Worm (Caenorhabditis elegans): Measurements from ENCODE around the gene R10H10.4.

R10H10.4 gene

DNA sequence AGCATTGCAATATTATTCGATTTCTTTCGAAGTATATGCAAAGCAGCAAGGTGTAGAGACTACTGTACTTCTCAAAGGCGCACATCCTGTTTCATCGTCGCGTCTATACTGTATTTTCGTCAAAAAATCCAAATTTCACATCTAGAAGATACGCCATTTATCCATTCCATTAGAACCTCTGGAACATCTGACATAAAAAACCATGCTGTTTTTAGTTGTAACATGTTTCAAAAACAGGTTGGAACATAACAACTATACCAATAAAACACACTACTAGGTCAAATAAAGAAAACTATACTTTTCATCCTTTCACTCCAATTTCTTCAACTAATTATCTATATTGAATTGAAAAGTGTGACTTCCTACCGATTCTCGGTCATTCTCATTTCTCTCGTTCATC lies 34.4 kb downstream of the R10H10.4 start, which contains the start of gene ugt-59:
TSS of gene ugt-59 (plus strand) at position 301 of the 400 bp plus-strand sequence.
- TF ChIP-seq snpc-4 (tag; optimal IDR thresholded peaks at IDR 0.05): no peak
- no peak for TF ChIP-seq alr-1 (tag; optimal IDR thresholded peaks at IDR 0.05)
- no peak for TF ChIP-seq nhr-237 (tag; optimal IDR thresholded peaks at IDR 0.05)
- no peak for TF ChIP-seq mdl-1 (tag; optimal IDR thresholded peaks at IDR 0.05)
- TF ChIP-seq unc-62 (GFP tag; optimal IDR thresholded peaks at IDR 0.05): no peak
- TF ChIP-seq nhr-11 (tag; optimal IDR thresholded peaks at IDR 0.05): no peak
- no peak for TF ChIP-seq nhr-21 (tag; optimal IDR thresholded peaks at IDR 0.05)
- no peak for TF ChIP-seq elt-3 (tag; optimal IDR thresholded peaks at IDR 0.05)
- TF ChIP-seq nhr-129 (tag; optimal IDR thresholded peaks at IDR 0.05): no peak
- no peak for TF ChIP-seq sma-3 (GFP tag; optimal IDR thresholded peaks at IDR 0.05)
- TF ChIP-seq nhr-6 (tag; optimal IDR thresholded peaks at IDR 0.05): no peak
- no peak for TF ChIP-seq sma-9 (GFP tag; optimal IDR thresholded peaks at IDR 0.05)
- TF ChIP-seq sma-9 (tag; optimal IDR thresholded peaks at IDR 0.05): no peak
- TF ChIP-seq nhr-10 (tag; optimal IDR thresholded peaks at IDR 0.05): no peak
- no peak for TF ChIP-seq ztf-11 (tag; optimal IDR thresholded peaks at IDR 0.05)

DNA sequence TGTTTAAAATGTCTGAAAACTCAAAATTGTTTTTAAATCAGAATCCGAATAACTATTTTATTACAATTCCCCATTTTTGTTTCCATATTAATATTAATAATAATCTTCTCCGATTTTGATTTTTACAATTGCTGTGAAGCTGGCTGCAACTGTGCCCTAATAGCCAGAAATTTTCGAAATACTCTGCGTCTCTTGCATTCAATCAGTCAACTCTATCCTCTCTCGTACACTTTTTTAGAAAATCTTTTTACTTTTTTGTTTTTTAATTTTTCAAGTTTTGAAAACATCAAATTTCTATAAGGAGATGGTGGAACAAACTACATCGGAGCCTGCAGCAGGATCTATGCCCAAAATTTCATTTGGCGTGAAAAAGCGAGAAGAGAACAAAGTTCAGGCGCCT lies 36.9 kb downstream of the R10H10.4 start, which contains the start of gene gkow-1:
TSS of gene gkow-1 (plus strand) at position 301 of the 400 bp plus-strand sequence.
- TF ChIP-seq unc-55 (GFP tag; optimal IDR thresholded peaks at IDR 0.05): peak; percentile 39
- peak; percentile 7 for TF ChIP-seq crh-2 (tag; optimal IDR thresholded peaks at IDR 0.05)
- TF ChIP-seq mdl-1 (tag; optimal IDR thresholded peaks at IDR 0.05): no peak
- peak; percentile 33 for TF ChIP-seq C34F6.9 (tag; optimal IDR thresholded peaks at IDR 0.05)

ce11 chrIV:10357072-10357471 lies 37.7 kb downstream of the R10H10.4 start, which contains the start of gene R11A8.1:
Gene R11A8.1, minus strand, starts transcription at chrIV:10357172.
- no peak for TF ChIP-seq gmeb-1 (tag; optimal IDR thresholded peaks at IDR 0.05)

ce11 chrIV:10352243-10352642 lies 42.5 kb downstream of the R10H10.4 start, which contains the start of gene Y43C5B.2:
Gene Y43C5B.2, minus strand, starts transcription at chrIV:10352343.
- TF ChIP-seq nhr-10 (tag; optimal IDR thresholded peaks at IDR 0.05) (no peak), aly-2 (tag; optimal IDR thresholded peaks at IDR 0.05) (no peak), fos-1 (tag; optimal IDR thresholded peaks at IDR 0.05) (no peak)

DNA sequence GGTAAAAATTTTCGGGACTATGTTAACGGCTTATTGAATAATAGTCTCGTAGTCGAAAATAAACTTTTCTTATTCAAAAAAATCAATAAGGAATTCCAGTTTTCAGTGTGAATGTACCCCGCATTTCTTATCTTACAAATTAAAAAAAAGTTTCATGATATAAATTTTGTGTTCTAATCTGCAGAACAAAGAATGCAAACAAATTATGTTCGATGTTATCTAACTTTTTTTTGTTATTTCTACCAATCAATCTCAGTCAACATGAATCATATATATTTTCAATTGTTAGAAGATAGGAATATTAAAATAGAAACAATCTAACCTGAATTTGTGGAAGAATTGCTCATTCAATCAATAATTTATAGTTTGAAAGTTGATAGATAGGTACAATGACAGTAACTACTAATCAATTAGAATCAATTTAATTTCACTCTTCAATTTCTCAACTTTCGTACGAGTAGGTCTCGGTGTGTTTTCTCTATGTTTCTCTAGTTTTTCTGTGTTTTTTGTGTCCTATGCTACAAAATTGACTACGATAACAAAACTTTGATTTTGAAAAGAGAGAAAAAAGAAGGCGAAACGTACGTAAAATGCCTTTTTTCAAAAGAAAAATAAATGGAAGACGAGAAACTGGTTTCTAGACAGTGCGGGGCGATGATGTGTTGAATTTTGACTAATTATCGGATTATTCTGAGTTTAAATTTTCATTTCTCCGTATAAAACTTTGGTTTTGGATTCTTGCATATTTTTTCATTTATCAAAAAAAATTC lies 44.7 kb downstream of the R10H10.4 start, which contains the start of the genes unc-43 and Y43C5B.3:
TSS of gene unc-43 (minus strand) at position 347 of the 770 bp plus-strand sequence.
TSS of gene Y43C5B.3 (plus strand) at position 720 of the 770 bp plus-strand sequence.
- TF ChIP-seq ceh-16 (tag; optimal IDR thresholded peaks at IDR 0.05): no peak
- peak; percentile 62 for TF ChIP-seq fos-1 (tag; optimal IDR thresholded peaks at IDR 0.05)
- no peak for TF ChIP-seq ZK546.5 (tag; optimal IDR thresholded peaks at IDR 0.05)
- no peak for TF ChIP-seq nhr-77 (tag; optimal IDR thresholded peaks at IDR 0.05)
- TF ChIP-seq nhr-21 (tag; optimal IDR thresholded peaks at IDR 0.05): no peak
- TF ChIP-seq sem-4 (tag; optimal IDR thresholded peaks at IDR 0.05): no peak
- peak; percentile 5 for TF ChIP-seq crh-2 (tag; optimal IDR thresholded peaks at IDR 0.05)
- no peak for TF ChIP-seq lsy-2 (tag; optimal IDR thresholded peaks at IDR 0.05)
- TF ChIP-seq nhr-23 (tag; optimal IDR thresholded peaks at IDR 0.05): no peak
- TF ChIP-seq blmp-1 (tag; optimal IDR thresholded peaks at IDR 0.05; ENCODE audit: insufficient read depth): peak; percentile 70

- TF ChIP-seq blmp-1 (tag; optimal IDR thresholded peaks at IDR 0.05; ENCODE audit: insufficient read depth): no peak
- peak; percentile 67 for TF ChIP-seq crh-2 (tag; optimal IDR thresholded peaks at IDR 0.05)
These were observed 47.2 kb downstream of the R10H10.4 start for ce11 chrIV:10347528-10347927.

DNA sequence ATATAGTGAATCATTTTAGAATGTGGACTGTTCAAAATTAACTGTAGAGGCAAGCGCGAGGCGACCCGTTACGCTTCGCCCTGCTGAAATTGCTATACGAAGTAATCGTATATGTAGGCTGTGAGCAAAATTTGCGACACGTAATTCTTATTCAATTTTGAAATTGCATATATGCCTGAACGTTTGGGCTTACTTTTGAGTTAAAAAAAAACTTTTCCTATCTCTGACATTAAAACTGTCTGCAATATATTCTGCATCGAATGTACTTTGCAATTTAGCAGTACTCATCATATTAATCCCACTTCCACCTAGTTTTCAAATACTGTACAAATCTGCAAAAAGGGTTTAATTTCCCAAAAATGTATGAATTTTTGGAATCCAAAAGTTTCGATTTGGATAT lies 47.8 kb downstream of the R10H10.4 start:
- TF ChIP-seq mbf-1 (tag; optimal IDR thresholded peaks at IDR 0.05) (no peak), peb-1 (tag; optimal IDR thresholded peaks at IDR 0.05) (no peak), Y55F3AM.14 (GFP tag; optimal IDR thresholded peaks at IDR 0.05) (no peak), C34F6.9 (tag; optimal IDR thresholded peaks at IDR 0.05) (no peak), mab-5 (tag; optimal IDR thresholded peaks at IDR 0.05) (no peak)

Data from whole organism, L2 larva.